Fruit fly (Drosophila melanogaster) whole organism, embryonic: ENCODE results near the gene cdi.

Experiments
- CG31365 ChIP-seq: fragments of 200-800 bp; sonication (Bioruptor generic); optimal IDR thresholded peaks from 2 replicates; lab custom pipeline; 2018; ENCODE audit warnings: missing biosample characterization, mild to moderate bottlenecking, missing genetic modification characterization
- CG3847 ChIP-seq: fragments of 200-800 bp; sonication (Bioruptor generic); IDR thresholded peaks from 2 replicates; pipeline ENCODE4 v1.3.6; 2022; ENCODE audit warnings: missing biosample characterization, missing genetic modification characterization
- Doc2 ChIP-seq: fragments of 200-800 bp; sonication (Bioruptor generic); IDR thresholded peaks from 2 replicates; pipeline ENCODE4 v1.3.6; 2022; ENCODE audit warnings: missing biosample characterization, missing genetic modification characterization
- HLH4C ChIP-seq: fragments of 200-800 bp; sonication (Bioruptor generic); IDR thresholded peaks from 3 replicates; pipeline ENCODE4 v1.3.6; 2022; ENCODE audit warnings: missing biosample characterization, missing genetic modification characterization; ENCODE audit not compliant: partially characterized antibody

DNA sequence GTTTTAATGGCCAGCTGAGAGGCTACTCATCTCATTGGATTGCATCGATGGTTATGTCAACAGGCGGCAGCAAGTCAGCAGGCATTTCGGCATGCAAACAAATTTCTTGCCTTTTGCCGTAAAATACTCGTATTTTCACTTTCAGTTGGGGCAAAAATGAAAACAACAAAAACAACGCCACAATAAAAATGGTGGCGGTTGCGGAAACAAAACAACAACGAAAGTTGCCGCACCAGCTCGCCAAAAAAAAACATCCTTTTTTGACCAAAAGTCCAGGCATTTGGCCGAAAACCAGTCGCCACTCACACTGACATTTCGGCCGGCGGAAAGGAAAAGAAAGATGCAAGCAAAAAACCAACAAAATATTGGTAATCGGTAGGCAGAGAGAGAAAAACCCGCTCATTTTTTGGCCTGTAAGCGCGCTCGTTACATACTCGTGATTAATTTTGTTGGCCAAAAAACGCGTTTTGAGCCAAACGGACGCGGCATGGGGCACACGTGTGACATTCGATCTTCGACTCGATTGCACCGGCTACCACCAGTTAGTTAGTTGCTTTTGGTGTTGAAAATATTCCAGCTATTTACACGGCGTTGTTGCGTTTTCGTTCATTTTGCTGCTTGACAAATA, 29.9 kb downstream of the cdi start:
- no peak for TF ChIP-seq CG3847 (GFP tag; lab: Robert Waterston, UW)
- TF ChIP-seq Doc2: no peak
- no peak for TF ChIP-seq HLH4C (GFP tag; lab: Robert Waterston, UW)
- TF ChIP-seq CG31365 (tag; lab: Kevin White, UChicago): no peak
